Worm (Caenorhabditis elegans): ENCODE measurements around the gene M163.7.

M163.7 gene

DNA sequence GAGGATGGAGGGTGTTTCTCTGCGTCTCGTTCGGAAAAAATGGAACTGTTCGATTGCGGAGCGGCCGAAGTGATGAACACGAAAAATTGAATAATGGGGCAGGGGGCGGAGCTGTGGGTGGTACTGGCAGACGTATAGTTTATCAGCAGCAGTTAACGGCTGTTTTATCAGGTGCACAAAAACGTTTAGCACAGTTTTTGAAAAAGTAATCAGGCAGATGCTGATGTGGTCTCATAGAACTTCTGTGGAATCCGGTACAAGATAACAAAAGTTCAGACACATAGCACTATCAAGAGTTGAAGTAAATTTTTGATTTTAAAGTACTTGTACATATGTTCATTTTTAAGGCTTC is 39.9 kb downstream of the M163.7 start:
- TF ChIP-seq ceh-14 (tag; optimal IDR thresholded peaks at IDR 0.05) (no peak), elt-2 (tag; optimal IDR thresholded peaks at IDR 0.05) (peak; percentile 68), ref-2 (tag; optimal IDR thresholded peaks at IDR 0.05) (peak; percentile 33)

DNA sequence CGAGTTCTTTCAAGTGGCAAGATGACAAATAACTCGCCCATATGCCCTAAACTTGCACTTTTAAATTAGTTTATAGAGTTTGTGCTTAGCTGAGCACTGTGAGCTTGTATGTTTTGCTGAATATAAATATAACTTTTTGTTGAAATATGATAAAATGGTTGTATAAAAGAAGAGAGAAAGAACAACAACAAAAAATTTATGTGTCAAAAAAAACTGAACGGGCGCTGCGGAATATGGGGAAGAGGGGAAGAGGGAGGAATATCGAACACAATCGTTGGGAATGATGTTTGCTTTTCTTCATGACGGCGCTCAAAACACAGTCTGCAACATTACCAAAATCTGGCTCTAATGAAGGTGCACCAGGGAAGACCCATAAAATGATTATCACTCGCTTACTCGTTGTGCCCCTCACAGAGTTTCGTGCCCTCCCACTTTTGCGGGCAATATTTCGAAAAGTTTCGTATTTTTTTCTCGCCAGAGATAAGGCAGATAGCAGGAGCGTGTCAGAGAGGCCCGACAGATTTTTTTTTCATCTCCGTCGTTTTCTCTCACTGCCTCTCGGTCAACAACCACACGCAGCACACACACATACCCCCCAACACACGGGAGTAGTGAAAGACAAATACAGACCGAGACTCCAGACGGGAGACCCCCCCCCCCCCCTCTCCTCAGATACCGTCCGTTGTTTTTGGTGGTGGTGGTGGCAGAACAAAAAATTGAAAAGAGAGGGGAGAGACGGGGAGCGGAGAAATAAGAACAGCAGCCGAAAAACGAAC is 41.2 kb downstream of the M163.7 start:
- TF ChIP-seq elt-2 (tag; optimal IDR thresholded peaks at IDR 0.05) (peak; percentile 72), syd-9 (tag; optimal IDR thresholded peaks at IDR 0.05) (no peak), pag-3 (tag; optimal IDR thresholded peaks at IDR 0.05; ENCODE audit: borderline replicate concordance) (no peak), hlh-30 (tag; optimal IDR thresholded peaks at IDR 0.05; ENCODE audit: insufficient read depth) (no peak), tbx-2 (tag; optimal IDR thresholded peaks at IDR 0.05) (peak; percentile 14), nhr-11 (tag; optimal IDR thresholded peaks at IDR 0.05) (no peak), T23F11.4 (GFP tag; optimal IDR thresholded peaks at IDR 0.05) (no peak), ceh-9 (tag; optimal IDR thresholded peaks at IDR 0.05) (no peak), dve-1 (tag; optimal IDR thresholded peaks at IDR 0.05) (peak; percentile 25), ceh-18 (tag; optimal IDR thresholded peaks at IDR 0.05) (peak; percentile 53), pqm-1 (tag; optimal IDR thresholded peaks at IDR 0.05) (peak; percentile 14), hlh-8 (tag; optimal IDR thresholded peaks at IDR 0.05) (no peak), ceh-2 (tag; optimal IDR thresholded peaks at IDR 0.05) (peak; percentile 8), ceh-30 (tag; optimal IDR thresholded peaks at IDR 0.05) (no peak), ceh-19 (GFP tag; optimal IDR thresholded peaks at IDR 0.05) (no peak), fkh-6 (tag; optimal IDR thresholded peaks at IDR 0.05) (no peak), sdc-2 (tag; optimal IDR thresholded peaks at IDR 0.05) (peak; percentile 52), ref-2 (tag; optimal IDR thresholded peaks at IDR 0.05) (peak; percentile 34)

DNA sequence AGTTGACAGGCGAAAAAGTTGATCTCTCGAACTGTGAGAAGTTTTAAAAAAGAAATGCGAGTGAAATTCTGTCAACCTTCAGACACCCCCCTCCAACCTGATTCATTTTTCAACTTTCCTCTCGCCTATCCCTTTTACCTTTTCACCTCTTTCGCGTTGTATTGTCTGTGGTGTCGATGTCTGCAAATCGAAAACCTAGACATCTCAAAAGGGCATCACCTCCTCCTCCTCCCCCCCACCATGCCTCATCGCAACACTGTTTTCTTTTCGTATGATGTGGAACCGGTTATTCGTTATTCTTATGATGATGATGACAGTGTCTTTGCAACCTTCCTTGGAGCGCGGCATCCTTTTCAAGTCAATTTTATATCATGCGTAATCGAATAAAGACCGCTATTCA is 43.4 kb downstream of the M163.7 start:
- TF ChIP-seq ceh-24 (tag; optimal IDR thresholded peaks at IDR 0.05), result no peak

DNA sequence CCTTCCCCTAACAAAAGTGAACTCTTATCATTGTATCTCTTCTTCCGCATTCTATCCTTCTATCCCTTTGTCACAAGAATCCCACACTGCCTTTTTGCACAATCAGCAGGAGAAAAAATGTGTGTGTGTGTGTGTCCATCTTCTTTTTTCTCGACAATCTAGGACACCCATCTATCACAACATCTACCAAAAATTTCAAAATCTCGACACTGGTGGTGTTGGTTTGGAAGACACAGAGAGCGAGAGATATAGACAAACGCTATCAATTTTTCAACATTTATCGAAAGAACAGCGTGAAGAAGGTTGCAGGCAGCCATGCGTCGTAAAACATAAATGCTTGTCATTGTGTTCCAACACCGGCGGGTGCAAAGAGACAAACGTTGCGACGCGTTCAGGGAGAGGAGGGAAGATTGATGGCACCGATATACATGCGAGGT is 44.2 kb downstream of the M163.7 start:
- TF ChIP-seq ceh-18 (tag; optimal IDR thresholded peaks at IDR 0.05) (peak; percentile 61), madf-2 (tag; optimal IDR thresholded peaks at IDR 0.05) (no peak), ceh-2 (tag; optimal IDR thresholded peaks at IDR 0.05) (no peak), K09A11.1 (tag; optimal IDR thresholded peaks at IDR 0.05; ENCODE audit: insufficient read depth) (no peak), ceh-31 (tag; optimal IDR thresholded peaks at IDR 0.05) (no peak), npax-4 (tag; optimal IDR thresholded peaks at IDR 0.05) (no peak), rnt-1 (tag; optimal IDR thresholded peaks at IDR 0.05) (peak; percentile 36), T23F11.4 (GFP tag; optimal IDR thresholded peaks at IDR 0.05) (no peak), ref-2 (tag; optimal IDR thresholded peaks at IDR 0.05) (no peak), tbx-2 (tag; optimal IDR thresholded peaks at IDR 0.05) (no peak), unc-55 (GFP tag; optimal IDR thresholded peaks at IDR 0.05) (peak; percentile 38)

DNA sequence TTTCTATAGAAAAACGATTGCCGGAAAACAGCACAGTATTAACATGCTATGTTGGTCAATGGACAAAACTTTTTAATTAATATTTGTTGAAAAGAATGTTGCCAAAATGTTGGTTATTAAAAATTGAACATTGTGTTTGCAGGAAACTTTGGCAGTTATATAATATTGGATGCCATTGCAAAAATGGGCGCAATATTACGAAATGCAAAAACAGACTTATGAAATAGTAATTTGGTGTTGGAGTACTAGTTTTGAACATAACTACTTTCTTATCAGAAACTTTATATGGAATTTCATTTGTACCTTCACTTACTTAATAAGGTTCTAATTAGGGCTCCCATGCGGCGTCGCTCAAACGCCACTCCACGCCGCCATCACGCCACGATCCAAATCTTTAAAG is 45.7 kb downstream of the M163.7 start:
- TF ChIP-seq nhr-11 (tag; optimal IDR thresholded peaks at IDR 0.05), result no peak

DNA sequence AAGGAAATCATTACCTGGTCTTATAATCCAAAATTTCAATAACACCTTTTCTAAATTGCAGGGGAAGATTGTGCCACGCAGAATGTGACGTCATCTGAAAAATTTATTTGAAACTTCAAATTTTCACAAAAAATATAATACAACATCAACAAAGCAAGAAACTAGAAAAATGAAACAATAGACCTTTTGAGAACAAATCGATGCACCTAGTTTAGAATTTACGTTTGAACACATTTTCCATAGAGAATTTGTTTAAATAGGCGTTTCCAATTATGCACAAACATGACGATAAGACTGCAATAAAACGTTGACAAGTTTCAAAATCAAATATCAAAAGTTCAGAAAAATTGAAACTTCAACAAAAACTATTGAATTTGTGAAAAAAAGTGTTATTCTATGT is 48.2 kb downstream of the M163.7 start, which contains the start of gene fbxa-141:
Gene fbxa-141 (minus strand): TSS at position 101 of the 400 bp plus-strand sequence.
- TF ChIP-seq nhr-11 (tag; optimal IDR thresholded peaks at IDR 0.05) (no peak), ceh-19 (GFP tag; optimal IDR thresholded peaks at IDR 0.05) (no peak), ceh-31 (tag; optimal IDR thresholded peaks at IDR 0.05) (no peak), zip-5 (tag; optimal IDR thresholded peaks at IDR 0.05) (no peak), ceh-9 (tag; optimal IDR thresholded peaks at IDR 0.05) (no peak), elt-2 (tag; optimal IDR thresholded peaks at IDR 0.05) (no peak), pax-1 (tag; optimal IDR thresholded peaks at IDR 0.05) (no peak), hlh-15 (tag; optimal IDR thresholded peaks at IDR 0.05) (no peak), K09A11.1 (tag; optimal IDR thresholded peaks at IDR 0.05; ENCODE audit: insufficient read depth) (no peak), madf-2 (tag; optimal IDR thresholded peaks at IDR 0.05) (no peak), ceh-6 (GFP tag; optimal IDR thresholded peaks at IDR 0.05) (no peak), pat-9 (tag; optimal IDR thresholded peaks at IDR 0.05) (no peak), sox-4 (tag; optimal IDR thresholded peaks at IDR 0.05) (no peak), lim-6 (tag; optimal IDR thresholded peaks at IDR 0.05) (no peak), hlh-8 (tag; optimal IDR thresholded peaks at IDR 0.05) (no peak), Y22D7AL.16 (tag; optimal IDR thresholded peaks at IDR 0.05) (no peak)
